Worm (Caenorhabditis elegans) whole organism, mixed stage, embryonic: ENCODE data around the gene C30H6.8.

Source experiments
- M03D4.4 ChIP-seq: sonication (generic microtip); optimal IDR thresholded peaks from 2 replicates; lab custom pipeline; 2017; ENCODE audit warnings: mild to moderate bottlenecking, missing genetic modification characterization, missing compliant biosample characterization
- bed-3 ChIP-seq: fragments of 200-800 bp; sonication (Bioruptor generic); optimal IDR thresholded peaks from 3 replicates; lab custom pipeline; 2018; ENCODE audit warnings: mild to moderate bottlenecking, missing genetic modification characterization, moderate library complexity, missing compliant biosample characterization
- blmp-1 ChIP-seq: fragments of 150-350 bp; optimal IDR thresholded peaks from 2 replicates; lab custom pipeline; 2014; ENCODE audit warnings: missing biosample characterization, missing genetic modification characterization
- ceh-39 ChIP-seq: fragments of 150-350 bp; optimal IDR thresholded peaks from 2 replicates; lab custom pipeline; 2014; ENCODE audit warnings: missing biosample characterization, missing genetic modification characterization
- ceh-43 ChIP-seq: fragments of 200-800 bp; sonication (Bioruptor generic); optimal IDR thresholded peaks from 2 replicates; lab custom pipeline; 2018; ENCODE audit warnings: mild to moderate bottlenecking, missing genetic modification characterization, moderate library complexity, missing compliant biosample characterization
- ceh-83 ChIP-seq: fragments of 200-800 bp; sonication (Bioruptor generic); optimal IDR thresholded peaks from 2 replicates; lab custom pipeline; 2018; ENCODE audit warnings: mild to moderate bottlenecking, missing genetic modification characterization, missing compliant biosample characterization
- ces-1 ChIP-seq: fragments of 150-350 bp; optimal IDR thresholded peaks from 2 replicates; lab custom pipeline; 2014; ENCODE audit warnings: missing biosample characterization, missing genetic modification reagents, missing genetic modification characterization
- cnd-1 ChIP-seq: fragments of 200-800 bp; sonication (Bioruptor generic); optimal IDR thresholded peaks from 2 replicates; lab custom pipeline; 2018; ENCODE audit warnings: mild to moderate bottlenecking, missing genetic modification characterization, missing compliant biosample characterization
- drap-1 ChIP-seq: fragments of 200-800 bp; sonication (Bioruptor generic); optimal IDR thresholded peaks from 3 replicates; lab custom pipeline; 2018; ENCODE audit warnings: mild to moderate bottlenecking, missing genetic modification characterization, missing compliant biosample characterization
- elt-1 ChIP-seq: sonication (generic microtip); optimal IDR thresholded peaks from 2 replicates; lab custom pipeline; 2017; ENCODE audit warnings: missing genetic modification characterization, mild to moderate bottlenecking, missing compliant biosample characterization, antibody characterized with exemption, moderate library complexity, borderline replicate concordance; ENCODE audit not compliant: insufficient read depth
- elt-3 ChIP-seq: fragments of 150-350 bp; optimal IDR thresholded peaks from 2 replicates; lab custom pipeline; 2014; ENCODE audit warnings: missing biosample characterization, missing genetic modification characterization
- flh-1 ChIP-seq: fragments of 200-800 bp; sonication (Bioruptor generic); optimal IDR thresholded peaks from 2 replicates; lab custom pipeline; 2018; ENCODE audit warnings: mild to moderate bottlenecking, missing genetic modification characterization, moderate library complexity, missing compliant biosample characterization
- ham-2 ChIP-seq: fragments of 200-800 bp; sonication (Bioruptor generic); optimal IDR thresholded peaks from 2 replicates; lab custom pipeline; 2018; ENCODE audit warnings: mild to moderate bottlenecking, missing genetic modification characterization, missing compliant biosample characterization
- hlh-1 ChIP-seq: fragments of 150-350 bp; optimal IDR thresholded peaks from 2 replicates; lab custom pipeline; 2014; ENCODE audit warnings: missing biosample characterization, missing genetic modification reagents, missing genetic modification characterization
- lin-13 ChIP-seq: fragments of 150-350 bp; optimal IDR thresholded peaks from 2 replicates; lab custom pipeline; 2014; ENCODE audit warnings: missing biosample characterization, missing genetic modification characterization
- lin-32 ChIP-seq: fragments of 200-800 bp; sonication (Bioruptor generic); optimal IDR thresholded peaks from 2 replicates; lab custom pipeline; 2018; ENCODE audit warnings: mild to moderate bottlenecking, missing genetic modification characterization, missing compliant biosample characterization
- lsy-2 ChIP-seq: fragments of 150-350 bp; optimal IDR thresholded peaks from 2 replicates; lab custom pipeline; 2014; ENCODE audit warnings: missing biosample characterization, missing genetic modification characterization
- mab-5 ChIP-seq: fragments of 150-350 bp; optimal IDR thresholded peaks from 2 replicates; lab custom pipeline; 2014; ENCODE audit warnings: missing biosample characterization, missing genetic modification characterization
- mep-1 ChIP-seq: fragments of 150-350 bp; optimal IDR thresholded peaks from 2 replicates; lab custom pipeline; 2017; ENCODE audit warnings: missing biosample characterization, missing genetic modification reagents, missing genetic modification characterization, inconsistent platforms
- mls-2 ChIP-seq: sonication (generic microtip); optimal IDR thresholded peaks from 2 replicates; lab custom pipeline; 2016; ENCODE audit warnings: mild to moderate bottlenecking, missing genetic modification characterization, moderate library complexity, missing compliant biosample characterization
- nhr-12 ChIP-seq: fragments of 150-350 bp; optimal IDR thresholded peaks from 2 replicates; lab custom pipeline; 2014; ENCODE audit warnings: missing biosample characterization, missing genetic modification characterization
- nhr-2 ChIP-seq: fragments of 150-350 bp; optimal IDR thresholded peaks from 2 replicates; lab custom pipeline; 2014; ENCODE audit warnings: missing biosample characterization, missing genetic modification characterization
- nhr-237 ChIP-seq: fragments of 150-350 bp; optimal IDR thresholded peaks from 2 replicates; lab custom pipeline; 2014; ENCODE audit warnings: missing biosample characterization, missing genetic modification characterization
- nhr-28 ChIP-seq: fragments of 150-350 bp; optimal IDR thresholded peaks from 2 replicates; lab custom pipeline; 2014; ENCODE audit warnings: missing biosample characterization, missing genetic modification characterization
- nhr-76 ChIP-seq: sonication (generic microtip); optimal IDR thresholded peaks from 2 replicates; lab custom pipeline; 2017; ENCODE audit warnings: missing biosample characterization, missing genetic modification characterization
- pha-4 ChIP-seq: fragments of 150-350 bp; optimal IDR thresholded peaks from 2 replicates; lab custom pipeline; 2018; ENCODE audit warnings: missing biosample characterization, missing genetic modification reagents, missing genetic modification characterization
- sem-2 ChIP-seq: fragments of 200-800 bp; sonication (Bioruptor generic); optimal IDR thresholded peaks from 2 replicates; lab custom pipeline; 2018; ENCODE audit warnings: mild to moderate bottlenecking, missing genetic modification characterization, missing compliant biosample characterization
- snpc-4 ChIP-seq: fragments of 150-350 bp; optimal IDR thresholded peaks from 2 replicates; lab custom pipeline; 2014; ENCODE audit warnings: missing biosample characterization, missing genetic modification characterization
- sptf-1 ChIP-seq: sonication (generic microtip); optimal IDR thresholded peaks from 2 replicates; lab custom pipeline; 2017; ENCODE audit warnings: mild to moderate bottlenecking, missing genetic modification characterization, moderate library complexity, missing compliant biosample characterization
- tbx-8 ChIP-seq: fragments of 200-800 bp; sonication (Bioruptor generic); optimal IDR thresholded peaks from 2 replicates; lab custom pipeline; 2018; ENCODE audit warnings: mild to moderate bottlenecking, missing genetic modification characterization, moderate library complexity, missing compliant biosample characterization
- unc-120 ChIP-seq: sonication (generic microtip); optimal IDR thresholded peaks from 2 replicates; lab custom pipeline; 2017; ENCODE audit warnings: missing genetic modification characterization, missing compliant biosample characterization; ENCODE audit not compliant: poor library complexity, severe bottlenecking
- unc-39 ChIP-seq: fragments of 150-350 bp; optimal IDR thresholded peaks from 2 replicates; lab custom pipeline; 2014; ENCODE audit warnings: missing biosample characterization, missing genetic modification characterization
- unc-62 ChIP-seq: fragments of 150-350 bp; optimal IDR thresholded peaks from 2 replicates; lab custom pipeline; 2014; ENCODE audit warnings: missing biosample characterization, missing genetic modification reagents, missing genetic modification characterization
- zip-8 ChIP-seq: fragments of 150-350 bp; optimal IDR thresholded peaks from 2 replicates; lab custom pipeline; 2014; ENCODE audit warnings: missing biosample characterization, missing genetic modification characterization
- ztf-11 ChIP-seq: fragments of 150-350 bp; optimal IDR thresholded peaks from 2 replicates; lab custom pipeline; 2014; ENCODE audit warnings: missing biosample characterization, missing genetic modification characterization

Gene C30H6.8

DNA sequence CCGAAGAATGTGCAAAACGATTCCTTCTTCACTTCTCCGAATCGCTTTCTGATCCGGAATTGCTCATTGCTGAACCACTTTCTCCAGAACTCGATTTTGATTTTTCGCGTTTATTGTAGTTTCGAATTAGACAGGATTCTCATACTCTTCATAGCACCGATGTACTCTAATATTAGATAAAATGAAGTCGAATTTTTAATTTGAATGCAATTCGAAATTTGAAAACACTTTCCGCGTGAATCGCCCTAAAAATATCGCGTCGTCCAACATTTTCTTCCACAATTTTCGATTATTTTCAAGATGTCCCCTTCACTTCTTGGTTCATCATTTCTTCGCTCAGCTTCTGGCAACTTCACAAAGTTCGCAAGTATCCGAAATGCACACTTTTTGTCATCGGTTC lies at the start of gene C30H6.8:
Gene C30H6.8, plus strand, starts transcription at position 301 of the 400 bp plus-strand sequence.
- TF ChIP-seq ham-2 (GFP tag; lab: Kevin White, UChicago) (no peak), nhr-28 (tag; lab: Kevin White, UChicago) (no peak), snpc-4 (tag; lab: Kevin White, UChicago) (no peak), pha-4 (no peak), mab-5 (tag; lab: Kevin White, UChicago) (no peak)

- no peak for TF ChIP-seq nhr-12 (tag; lab: Kevin White, UChicago)
- no peak for TF ChIP-seq flh-1 (GFP tag; lab: Kevin White, UChicago)
- TF ChIP-seq unc-120: no peak
- TF ChIP-seq ceh-39: peak; percentile 69
- TF ChIP-seq ceh-83 (GFP tag; lab: Kevin White, UChicago): no peak
- no peak for TF ChIP-seq ham-2 (GFP tag; lab: Kevin White, UChicago)
- no peak for TF ChIP-seq mab-5 (tag; lab: Kevin White, UChicago)
- TF ChIP-seq nhr-28 (tag; lab: Kevin White, UChicago): no peak
- TF ChIP-seq lin-32 (GFP tag; lab: Kevin White, UChicago): no peak
- no peak for TF ChIP-seq zip-8 (tag; lab: Kevin White, UChicago)
- TF ChIP-seq unc-62 (GFP tag; lab: Kevin White, UChicago): peak; percentile 35
- TF ChIP-seq mls-2 (tag; lab: Kevin White, UChicago): no peak
- peak; percentile 40 for TF ChIP-seq mep-1 (tag; lab: Kevin White, UChicago)
- no peak for TF ChIP-seq tbx-8 (GFP tag; lab: Kevin White, UChicago)
- no peak for TF ChIP-seq sptf-1
- TF ChIP-seq M03D4.4: no peak
- TF ChIP-seq sem-2 (GFP tag; lab: Kevin White, UChicago): no peak
- TF ChIP-seq pha-4: peak; percentile 18
- no peak for TF ChIP-seq bed-3 (GFP tag; lab: Kevin White, UChicago)
- TF ChIP-seq elt-3 (tag; lab: Kevin White, UChicago): no peak
- no peak for TF ChIP-seq elt-1 (tag; lab: Kevin White, UChicago)
- TF ChIP-seq lin-13 (tag; lab: Kevin White, UChicago): no peak
- peak; percentile 23 for TF ChIP-seq ceh-43 (GFP tag; lab: Kevin White, UChicago)
- TF ChIP-seq ces-1: peak; percentile 31
- no peak for TF ChIP-seq cnd-1
- TF ChIP-seq nhr-237 (tag; lab: Kevin White, UChicago): no peak
- no peak for TF ChIP-seq drap-1
- no peak for TF ChIP-seq lsy-2 (tag; lab: Kevin White, UChicago)
- peak; percentile 46 for TF ChIP-seq hlh-1
- no peak for TF ChIP-seq blmp-1 (tag; lab: Kevin White, UChicago)
- TF ChIP-seq unc-39 (tag; lab: Kevin White, UChicago): no peak
- no peak for TF ChIP-seq snpc-4 (tag; lab: Kevin White, UChicago)
- TF ChIP-seq nhr-2: no peak
- no peak for TF ChIP-seq ztf-11
- no peak for TF ChIP-seq nhr-76 (tag; lab: Kevin White, UChicago)
Observed at ce11 chrIV:17333542-17334281, 48.4 kb upstream of the C30H6.8 start, which contains the start of gene C49C3.15. Gene C49C3.15, plus strand, starts transcription at chrIV:17334231.

DNA sequence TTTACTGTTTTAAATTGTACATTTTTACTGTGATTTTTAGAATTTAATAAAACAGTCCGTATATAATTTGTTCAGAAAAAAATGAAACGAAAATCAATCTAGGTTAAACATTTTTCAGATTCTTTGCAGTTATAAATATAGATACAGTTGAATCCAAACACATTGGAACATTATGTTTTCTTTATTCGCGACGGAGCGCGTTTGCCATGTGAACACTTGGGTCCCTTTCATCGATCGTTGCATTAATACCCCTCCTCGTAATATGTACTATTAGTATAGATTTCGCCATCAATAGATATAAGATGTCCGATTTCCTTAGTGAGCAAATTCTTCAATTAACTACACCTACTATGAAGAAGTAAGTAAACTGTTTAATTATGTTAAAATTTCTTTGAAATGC lies 47.1 kb upstream of the C30H6.8 start, which contains the start of gene C49C3.8:
Gene C49C3.8, plus strand, starts transcription at position 173 of the 400 bp plus-strand sequence.
- peak; percentile 53 for TF ChIP-seq hlh-1
- TF ChIP-seq ceh-39: peak; percentile 59
- TF ChIP-seq ces-1: peak; percentile 43
- no peak for TF ChIP-seq blmp-1 (tag; lab: Kevin White, UChicago)
